Fruit fly (Drosophila melanogaster) whole organism, prepupa: Measurements from ENCODE around the gene Ipp.

ENCODE experiments used
- Blimp-1 ChIP-seq: fragments of 200-800 bp; sonication (Bioruptor generic); optimal IDR thresholded peaks from 3 replicates; lab custom pipeline; 2017; ENCODE audit warnings: missing biosample characterization, missing genetic modification characterization, mild to moderate bottlenecking, moderate library complexity, missing genetic modification reagents
- CG10631 ChIP-seq: fragments of 200-800 bp; sonication (Bioruptor generic); optimal IDR thresholded peaks from 2 replicates; lab custom pipeline; 2016; ENCODE audit warnings: missing biosample characterization, missing genetic modification characterization
- CG11294 ChIP-seq: fragments of 200-800 bp; sonication (Bioruptor generic); IDR thresholded peaks from 2 replicates; pipeline ENCODE4 v1.3.6; 2022; ENCODE audit warnings: missing biosample characterization, missing genetic modification characterization
- CG11902 ChIP-seq: fragments of 200-800 bp; sonication (Bioruptor generic); optimal IDR thresholded peaks from 3 replicates; lab custom pipeline; 2016; ENCODE audit warnings: missing biosample characterization, missing genetic modification characterization
- CG15336 ChIP-seq: fragments of 200-800 bp; sonication (Bioruptor generic); IDR thresholded peaks from 2 replicates; pipeline ENCODE4 v1.3.6; 2022; ENCODE audit warnings: missing biosample characterization, missing genetic modification characterization
- CG1621 ChIP-seq: fragments of 200-800 bp; sonication (Bioruptor generic); optimal IDR thresholded peaks from 3 replicates; lab custom pipeline; 2018; ENCODE audit warnings: missing biosample characterization, mild to moderate bottlenecking, missing genetic modification characterization
- CG3032 ChIP-seq: fragments of 200-800 bp; optimal IDR thresholded peaks from 2 replicates; lab custom pipeline; 2019; ENCODE audit warnings: missing biosample characterization, mild to moderate bottlenecking, missing genetic modification characterization, moderate library complexity
- CG32006 ChIP-seq: fragments of 200-800 bp; sonication (Bioruptor generic); optimal IDR thresholded peaks from 3 replicates; lab custom pipeline; 2017; ENCODE audit warnings: missing biosample characterization, mild to moderate bottlenecking, missing genetic modification characterization
- CG34406 ChIP-seq: fragments of 200-800 bp; sonication (Bioruptor generic); optimal IDR thresholded peaks from 3 replicates; lab custom pipeline; 2016; ENCODE audit warnings: missing biosample characterization, missing genetic modification characterization
- CG3919 ChIP-seq: fragments of 200-800 bp; sonication (Bioruptor generic); optimal IDR thresholded peaks from 3 replicates; lab custom pipeline; 2016; ENCODE audit warnings: missing biosample characterization, missing genetic modification characterization
- CG6163 ChIP-seq: fragments of 200-800 bp; sonication (Bioruptor generic); IDR thresholded peaks from 3 replicates; pipeline ENCODE4 v1.3.6; 2022; ENCODE audit warnings: missing biosample characterization, missing genetic modification characterization
- CG6276 ChIP-seq: fragments of 200-800 bp; sonication (Bioruptor generic); optimal IDR thresholded peaks from 2 replicates; lab custom pipeline; 2017; ENCODE audit warnings: missing biosample characterization, mild to moderate bottlenecking, missing genetic modification characterization
- CG6854 ChIP-seq: fragments of 200-800 bp; sonication (Bioruptor generic); optimal IDR thresholded peaks from 2 replicates; lab custom pipeline; 2017; ENCODE audit warnings: missing biosample characterization, mild to moderate bottlenecking, missing genetic modification characterization
- CG8319 ChIP-seq: fragments of 200-800 bp; sonication (Bioruptor generic); optimal IDR thresholded peaks from 3 replicates; lab custom pipeline; 2016; ENCODE audit warnings: missing biosample characterization, missing genetic modification characterization
- Eip75B ChIP-seq: fragments of 200-800 bp; sonication (Bioruptor generic); optimal IDR thresholded peaks from 3 replicates; lab custom pipeline; 2016; ENCODE audit warnings: missing biosample characterization, missing genetic modification characterization
- Eip78C ChIP-seq: fragments of 200-800 bp; sonication (Bioruptor generic); peaks from one replicate; lab custom pipeline; 2016; ENCODE audit warnings: missing biosample characterization, missing genetic modification characterization
- Eip93F ChIP-seq: fragments of 200-800 bp; sonication (Bioruptor generic); optimal IDR thresholded peaks from 2 replicates; lab custom pipeline; 2016; ENCODE audit warnings: missing biosample characterization, mild to moderate bottlenecking, missing genetic modification characterization
- Ets21C ChIP-seq: fragments of 200-800 bp; sonication (Bioruptor generic); optimal IDR thresholded peaks from 3 replicates; lab custom pipeline; 2016; ENCODE audit warnings: missing biosample characterization, missing genetic modification characterization
- Ets96B ChIP-seq: fragments of 200-800 bp; optimal IDR thresholded peaks from 2 replicates; lab custom pipeline; 2019; ENCODE audit warnings: missing biosample characterization, mild to moderate bottlenecking, missing genetic modification characterization, moderate library complexity
- Hr38 ChIP-seq: sonication (Bioruptor generic); optimal IDR thresholded peaks from 2 replicates; lab custom pipeline; 2016; ENCODE audit warnings: missing biosample characterization, missing genetic modification characterization
- Hr39 ChIP-seq: fragments of 200-800 bp; sonication (Bioruptor generic); optimal IDR thresholded peaks from 2 replicates; lab custom pipeline; 2016; ENCODE audit warnings: missing biosample characterization, missing genetic modification characterization
- OdsH ChIP-seq: fragments of 200-800 bp; sonication (Bioruptor generic); optimal IDR thresholded peaks from 3 replicates; lab custom pipeline; 2016; ENCODE audit warnings: missing biosample characterization, missing genetic modification characterization
- Sox14 ChIP-seq: fragments of 200-800 bp; sonication (Bioruptor generic); optimal IDR thresholded peaks from 3 replicates; lab custom pipeline; 2016; ENCODE audit warnings: missing biosample characterization, missing genetic modification characterization
- Sox15 ChIP-seq: fragments of 200-800 bp; sonication (Bioruptor generic); optimal IDR thresholded peaks from 3 replicates; lab custom pipeline; 2016; ENCODE audit warnings: missing biosample characterization, missing genetic modification characterization
- acj6 ChIP-seq: fragments of 200-800 bp; sonication (Bioruptor generic); optimal IDR thresholded peaks from 3 replicates; lab custom pipeline; 2016; ENCODE audit warnings: missing biosample characterization, missing genetic modification characterization
- dsx ChIP-seq: fragments of 200-800 bp; optimal IDR thresholded peaks from 3 replicates; lab custom pipeline; 2019; ENCODE audit warnings: missing biosample characterization, mild to moderate bottlenecking, missing genetic modification characterization, moderate library complexity; ENCODE audit not compliant: poor library complexity, severe bottlenecking
- eg ChIP-seq: fragments of 200-800 bp; sonication (Bioruptor generic); IDR thresholded peaks from 3 replicates; pipeline ENCODE4 v1.3.6; 2022; ENCODE audit warnings: missing biosample characterization, missing genetic modification characterization
- esn ChIP-seq: fragments of 200-800 bp; sonication (Bioruptor generic); optimal IDR thresholded peaks from 2 replicates; lab custom pipeline; 2016; ENCODE audit warnings: missing biosample characterization, mild to moderate bottlenecking, missing genetic modification characterization, moderate library complexity
- fd59A ChIP-seq: fragments of 200-800 bp; sonication (Bioruptor generic); optimal IDR thresholded peaks from 2 replicates; lab custom pipeline; 2017; ENCODE audit warnings: missing biosample characterization, mild to moderate bottlenecking, missing genetic modification characterization, missing genetic modification reagents
- fkh ChIP-seq: fragments of 200-800 bp; sonication (Bioruptor generic); optimal IDR thresholded peaks from 3 replicates; lab custom pipeline; 2017; ENCODE audit warnings: missing biosample characterization, mild to moderate bottlenecking, missing genetic modification characterization, moderate library complexity
- salr ChIP-seq, 2 experiments: fragments of 200-800 bp; sonication (Bioruptor generic); optimal IDR thresholded peaks; 3 replicates each; lab custom pipeline; 2016 to 2018; ENCODE audit warnings: missing biosample characterization in 2 of 2, missing genetic modification characterization in 2 of 2, mild to moderate bottlenecking in 1 of 2
- spab ChIP-seq: fragments of 200-800 bp; sonication (Bioruptor generic); optimal IDR thresholded peaks from 2 replicates; lab custom pipeline; 2017; ENCODE audit warnings: missing biosample characterization, mild to moderate bottlenecking, missing genetic modification characterization, missing genetic modification reagents
- svp ChIP-seq: fragments of 200-800 bp; sonication (Bioruptor generic); peaks from one replicate; lab custom pipeline; 2016; ENCODE audit warnings: missing biosample characterization, missing genetic modification characterization
- topi ChIP-seq: fragments of 200-800 bp; sonication (Bioruptor generic); optimal IDR thresholded peaks from 3 replicates; lab custom pipeline; 2016; ENCODE audit warnings: missing biosample characterization, missing genetic modification characterization
- vri ChIP-seq: fragments of 200-800 bp; sonication (Bioruptor generic); optimal IDR thresholded peaks from 3 replicates; lab custom pipeline; 2016; ENCODE audit warnings: missing biosample characterization, mild to moderate bottlenecking, missing genetic modification characterization

Gene Ipp

dm6 chr3R:13976070-13976492, 17.5 kb downstream of the Ipp start (continued):
- TF ChIP-seq CG8319, result no peak
- TF ChIP-seq acj6 (GFP tag; lab: Kevin White, UChicago), result no peak
- TF ChIP-seq CG6163 (GFP tag; lab: Robert Waterston, UW), result peak; percentile 8; the same call in 1 of the 3 replicates
- TF ChIP-seq CG1621, result no peak
- TF ChIP-seq CG10631 (GFP tag; lab: Kevin White, UChicago), result no peak
- TF ChIP-seq fd59A (GFP tag; lab: Kevin White, UChicago), result no peak
- peak; percentile 64; the same call in 1 of the 3 replicates for TF ChIP-seq eg
- no peak for TF ChIP-seq Sox15 (GFP tag; lab: Kevin White, UChicago)
- TF ChIP-seq dsx (GFP tag; lab: Kevin White, UChicago), result peak; percentile 39
- TF ChIP-seq Sox14 (GFP tag; lab: Kevin White, UChicago), result no peak
- TF ChIP-seq CG6854 (GFP tag; lab: Kevin White, UChicago), result peak; percentile 48
- no peak for TF ChIP-seq Eip93F (GFP tag; lab: Kevin White, UChicago)
- TF ChIP-seq spab (GFP tag; lab: Kevin White, UChicago), result no peak
- TF ChIP-seq Hr39 (GFP tag; lab: Kevin White, UChicago), result no peak
- TF ChIP-seq topi (GFP tag; lab: Kevin White, UChicago), result no peak
- TF ChIP-seq svp (GFP tag; lab: Kevin White, UChicago), result no peak
- no peak for TF ChIP-seq CG3919

dm6 chr3R:13977126-13977991, 18.8 kb downstream of the Ipp start:
- TF ChIP-seq Eip78C (GFP tag; lab: Kevin White, UChicago) (peak; percentile 65), Eip93F (GFP tag; lab: Kevin White, UChicago) (peak; percentile 69), Sox14 (GFP tag; lab: Kevin White, UChicago) (peak; percentile 42), CG15336 (GFP tag; lab: Robert Waterston, UW) (no peak), svp (GFP tag; lab: Kevin White, UChicago) (peak; percentile 43)
- TF ChIP-seq, all 60 proteins: peak for 4

dm6 chr3R:13978078-13978559, 19.5 kb downstream of the Ipp start:
- no peak for TF ChIP-seq OdsH
- TF ChIP-seq svp (GFP tag; lab: Kevin White, UChicago), result peak; percentile 92
- TF ChIP-seq fkh (GFP tag; lab: Kevin White, UChicago), result peak; percentile 68

dm6 chr3R:13980956-13981355, 22.4 kb downstream of the Ipp start:
- TF ChIP-seq Sox14 (GFP tag; lab: Kevin White, UChicago), result no peak
- TF ChIP-seq CG11294 (GFP tag; lab: Robert Waterston, UW), result no peak
- no peak for TF ChIP-seq CG3032 (tag; lab: Kevin White, UChicago)
- no peak for TF ChIP-seq Blimp-1 (GFP tag; lab: Kevin White, UChicago)
- no peak for TF ChIP-seq vri (GFP tag; lab: Kevin White, UChicago)

dm6 chr3R:13981584-13981983, 23.0 kb downstream of the Ipp start:
- TF ChIP-seq Eip78C (GFP tag; lab: Kevin White, UChicago) (peak; percentile 10), CG3032 (tag; lab: Kevin White, UChicago) (no peak)

- TF ChIP-seq CG3919 (peak; percentile 32), CG34406 (no peak), OdsH (no peak), CG1621 (no peak), CG6276 (no peak), Ets96B (tag; lab: Kevin White, UChicago) (no peak), Ets21C (no peak), eg (0 out of 3 replicates have a peak, but pooled peaks have one; percentile 14), Hr38 (GFP tag; lab: Kevin White, UChicago) (no peak), CG3032 (tag; lab: Kevin White, UChicago) (no peak), salr (GFP tag; optimal IDR thresholded peaks at IDR 0.05; lab: Kevin White, UChicago) (no peak), CG11902 (GFP tag; lab: Kevin White, UChicago) (no peak), Eip75B (GFP tag; lab: Kevin White, UChicago) (no peak), Sox15 (GFP tag; lab: Kevin White, UChicago) (no peak), Blimp-1 (GFP tag; lab: Kevin White, UChicago) (no peak), esn (GFP tag; lab: Kevin White, UChicago) (no peak), CG32006 (GFP tag; lab: Kevin White, UChicago) (no peak)
Measured at dm6 chr3R:13982298-13982846, 23.8 kb downstream of the Ipp start.
